Worm (Caenorhabditis elegans): ENCODE results near the gene sra-10.

- TF ChIP-seq nfya-2 (GFP tag; IDR thresholded peaks at IDR 0.05) (no peak), T26A5.8 (tag; optimal IDR thresholded peaks at IDR 0.05) (no peak)
These were observed at the start of gene sra-10 for ce11 chrII:10894996-10895395.

All from whole organism, young adult.